Worm (Caenorhabditis elegans): ENCODE results near the gene sdz-32.

sdz-32 gene

ce11 chrII:3443154-3443553, 30.7 kb upstream of the sdz-32 start, which contains the start of gene C16C8.22:
Gene C16C8.22, minus strand, starts transcription at chrII:3443254.
- TF ChIP-seq dve-1 (tag; optimal IDR thresholded peaks at IDR 0.05) = no peak
- no peak for TF ChIP-seq fkh-10 (GFP tag; optimal IDR thresholded peaks at IDR 0.05)
- TF ChIP-seq fax-1 (tag; optimal IDR thresholded peaks at IDR 0.05) = no peak
- no peak for TF ChIP-seq pha-2 (tag; optimal IDR thresholded peaks at IDR 0.05)
- TF ChIP-seq unc-42 (tag; optimal IDR thresholded peaks at IDR 0.05) = no peak
- no peak for TF ChIP-seq T23F11.4 (GFP tag; optimal IDR thresholded peaks at IDR 0.05)
- TF ChIP-seq ceh-48 (tag; optimal IDR thresholded peaks at IDR 0.05) = no peak
- TF ChIP-seq unc-86 (tag; optimal IDR thresholded peaks at IDR 0.05) = no peak
- no peak for TF ChIP-seq lin-11 (tag; optimal IDR thresholded peaks at IDR 0.05)
- TF ChIP-seq pqm-1 (tag; optimal IDR thresholded peaks at IDR 0.05) = no peak
- no peak for TF ChIP-seq sox-2 (GFP tag; IDR thresholded peaks at IDR 0.05)
- no peak for TF ChIP-seq pax-1 (tag; optimal IDR thresholded peaks at IDR 0.05)
- TF ChIP-seq ahr-1 (tag; optimal IDR thresholded peaks at IDR 0.05) = no peak
- no peak for TF ChIP-seq elt-4 (tag; optimal IDR thresholded peaks at IDR 0.05)
- TF ChIP-seq unc-3 (GFP tag; conservative IDR thresholded peaks at IDR 0.05) = no peak
- TF ChIP-seq unc-3 (tag; optimal IDR thresholded peaks at IDR 0.05) = no peak
- TF ChIP-seq pha-4 (tag; optimal IDR thresholded peaks at IDR 0.05) = no peak
- no peak for TF ChIP-seq ref-2 (tag; optimal IDR thresholded peaks at IDR 0.05)
- no peak for TF ChIP-seq unc-55 (GFP tag; optimal IDR thresholded peaks at IDR 0.05)
- TF ChIP-seq F13H6.1 (tag; optimal IDR thresholded peaks at IDR 0.05) = no peak

ce11 chrII:3444280-3444679, 29.6 kb upstream of the sdz-32 start, which contains the start of gene C16C8.4:
Gene C16C8.4, minus strand, starts transcription at chrII:3444380.
- no peak for TF ChIP-seq ref-2 (tag; optimal IDR thresholded peaks at IDR 0.05)
- no peak for TF ChIP-seq lim-6 (tag; optimal IDR thresholded peaks at IDR 0.05)
- TF ChIP-seq C38D4.7 (GFP tag; optimal IDR thresholded peaks at IDR 0.05) = no peak
- no peak for TF ChIP-seq nhr-11 (tag; optimal IDR thresholded peaks at IDR 0.05)
- TF ChIP-seq unc-42 (tag; optimal IDR thresholded peaks at IDR 0.05) = no peak
- TF ChIP-seq zip-5 (tag; optimal IDR thresholded peaks at IDR 0.05) = no peak
- TF ChIP-seq nfya-1 (tag; optimal IDR thresholded peaks at IDR 0.05) = no peak
- no peak for TF ChIP-seq unc-86 (tag; optimal IDR thresholded peaks at IDR 0.05)

DNA sequence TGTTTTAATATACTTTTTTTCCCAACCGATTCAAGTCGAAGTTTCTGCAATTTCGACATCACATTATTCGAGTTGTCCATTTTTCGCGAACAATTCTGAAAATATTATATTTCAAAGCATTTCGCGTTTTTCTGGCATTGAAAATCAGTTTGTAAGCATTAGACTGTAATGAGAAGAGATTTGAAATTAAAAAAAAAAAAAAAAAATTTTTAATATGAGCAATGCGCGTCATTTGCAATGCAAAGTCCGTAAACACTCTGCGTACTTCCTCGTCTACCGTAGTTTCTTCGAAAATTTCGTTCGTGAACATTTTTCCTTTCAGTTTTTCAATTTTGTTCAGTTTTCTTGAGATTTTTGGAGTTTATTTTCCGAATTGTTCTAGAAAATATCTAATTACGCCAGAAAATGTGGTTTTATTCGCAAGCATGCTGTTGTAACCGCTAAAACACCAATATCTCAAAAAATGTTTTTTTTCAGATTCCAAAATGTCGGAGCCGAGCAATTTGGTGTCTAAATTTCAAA, 28.5 kb upstream of the sdz-32 start, which contains the start of the genes C16C8.5 and C16C8.16:
TSS of gene C16C8.5 (minus strand) at position 101 of the 522 bp plus-strand sequence.
TSS of gene C16C8.16 (plus strand) at position 472 of the 522 bp plus-strand sequence.
- no peak for TF ChIP-seq pha-4 (tag; optimal IDR thresholded peaks at IDR 0.05)
- TF ChIP-seq dmd-4 (tag; optimal IDR thresholded peaks at IDR 0.05; ENCODE audit: borderline replicate concordance) = no peak
- no peak for TF ChIP-seq gmeb-2 (tag; optimal IDR thresholded peaks at IDR 0.05)

DNA sequence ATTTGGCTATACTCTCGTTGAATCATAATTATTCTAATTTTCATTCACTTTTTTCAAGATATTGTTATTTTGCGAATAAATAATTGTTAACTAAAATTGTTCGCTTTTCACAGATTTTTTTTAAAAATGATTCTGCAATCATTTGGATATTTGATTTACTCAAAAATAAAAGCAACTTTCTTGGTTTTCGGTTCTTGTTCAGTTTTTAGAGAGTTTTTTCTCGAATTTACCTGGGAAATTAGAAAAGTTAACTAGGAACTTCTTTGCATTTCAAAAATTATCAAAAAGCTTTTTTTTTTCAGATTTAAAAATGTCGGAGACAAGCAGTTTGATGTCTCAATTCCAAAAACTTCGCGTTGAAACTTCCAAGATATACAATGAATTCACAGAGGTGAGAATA, 27.2 kb upstream of the sdz-32 start, which contains the start of the genes C16C8.20 and gldi-6:
TSS of gene C16C8.20 (plus strand) at position 301 of the 400 bp plus-strand sequence.
TSS of gene gldi-6 (plus strand) at position 301 of the 400 bp plus-strand sequence.
- TF ChIP-seq ceh-18 (tag; optimal IDR thresholded peaks at IDR 0.05) (no peak), pros-1 (tag; optimal IDR thresholded peaks at IDR 0.05) (no peak), pha-4 (tag; optimal IDR thresholded peaks at IDR 0.05) (no peak), dmd-4 (tag; optimal IDR thresholded peaks at IDR 0.05; ENCODE audit: borderline replicate concordance) (no peak), T23F11.4 (GFP tag; optimal IDR thresholded peaks at IDR 0.05) (no peak), ceh-9 (tag; optimal IDR thresholded peaks at IDR 0.05) (no peak), ceh-34 (tag; optimal IDR thresholded peaks at IDR 0.05) (no peak)

ce11 chrII:3447906-3448305, 25.9 kb upstream of the sdz-32 start, which contains the start of gene C16C8.21:
Gene C16C8.21, plus strand, starts transcription at chrII:3448206.
- no peak for TF ChIP-seq sox-2 (GFP tag; IDR thresholded peaks at IDR 0.05)
- TF ChIP-seq tbx-7 (tag; optimal IDR thresholded peaks at IDR 0.05) = no peak
- no peak for TF ChIP-seq madf-2 (tag; optimal IDR thresholded peaks at IDR 0.05)
- no peak for TF ChIP-seq ceh-30 (tag; optimal IDR thresholded peaks at IDR 0.05)
- no peak for TF ChIP-seq ttx-3 (tag; optimal IDR thresholded peaks at IDR 0.05)
- TF ChIP-seq ceh-45 (GFP tag; IDR thresholded peaks at IDR 0.05) = no peak
- no peak for TF ChIP-seq ztf-16 (tag; optimal IDR thresholded peaks at IDR 0.05)
- no peak for TF ChIP-seq ceh-18 (tag; optimal IDR thresholded peaks at IDR 0.05)
